Worm (Caenorhabditis elegans): Measurements from ENCODE around the gene F10G7.12.

F10G7.12 gene

ce11 chrII:4728687-4729086, 39.1 kb downstream of the F10G7.12 start:
- TF ChIP-seq attf-5 (GFP tag; optimal IDR thresholded peaks at IDR 0.05) (peak; percentile 17), zim-3 (tag; optimal IDR thresholded peaks at IDR 0.05) (no peak), rcor-1 (GFP tag; IDR thresholded peaks at IDR 0.05) (no peak), pha-4 (tag; optimal IDR thresholded peaks at IDR 0.05) (peak; percentile 40), hmg-1.2 (GFP tag; IDR thresholded peaks at IDR 0.05) (peak; percentile 53; the same call in 1 of the 2 replicates), ceh-91 (GFP tag; IDR thresholded peaks at IDR 0.05) (no peak), nhr-80 (tag; optimal IDR thresholded peaks at IDR 0.05) (peak; percentile 94), ama-1 (optimal IDR thresholded peaks at IDR 0.05) (no peak), ama-1 (GFP tag; optimal IDR thresholded peaks at IDR 0.05) (no peak), tlf-1 (GFP tag; optimal IDR thresholded peaks at IDR 0.05) (peak; percentile 8), ets-4 (GFP tag; optimal IDR thresholded peaks at IDR 0.05) (peak; percentile 50), lin-40 (tag; optimal IDR thresholded peaks at IDR 0.05) (peak; percentile 27), tbp1 (GFP tag; optimal IDR thresholded peaks at IDR 0.05) (peak; percentile 19), let-607 (tag; optimal IDR thresholded peaks at IDR 0.05) (peak in 1 of 2 experiments; percentile 54)

- TF ChIP-seq egl-18 (GFP tag; IDR thresholded peaks at IDR 0.05) (no peak), tbp1 (GFP tag; optimal IDR thresholded peaks at IDR 0.05) (no peak), F52B5.7 (tag; optimal IDR thresholded peaks at IDR 0.05) (no peak), nfya-2 (GFP tag; IDR thresholded peaks at IDR 0.05) (no peak), akir-1 (GFP tag; optimal IDR thresholded peaks at IDR 0.05) (no peak), mxl-1 (tag; optimal IDR thresholded peaks at IDR 0.05) (no peak), F33H1.4 (GFP tag; IDR thresholded peaks at IDR 0.05) (no peak), C06A6.2 (GFP tag; conservative IDR thresholded peaks at IDR 0.05) (no peak), madf-8 (GFP tag; conservative IDR thresholded peaks at IDR 0.05) (no peak)
Observed at ce11 chrII:4729733-4730132, 40.2 kb downstream of the F10G7.12 start, which contains the start of gene F41C3.7. Gene F41C3.7, plus strand, starts transcription at chrII:4730033.

- TF ChIP-seq madf-3 (GFP tag; IDR thresholded peaks at IDR 0.05) (no peak), lag-1 (GFP tag; IDR thresholded peaks at IDR 0.05) (no peak), nfyb-1 (GFP tag; IDR thresholded peaks at IDR 0.05) (no peak), F52B5.7 (tag; optimal IDR thresholded peaks at IDR 0.05) (no peak), K12H6.12 (tag; optimal IDR thresholded peaks at IDR 0.05) (no peak), Y95B8A.8 (GFP tag; IDR thresholded peaks at IDR 0.05) (no peak), B0336.3 (GFP tag; IDR thresholded peaks at IDR 0.05) (no peak), lsy-27 (tag; optimal IDR thresholded peaks at IDR 0.05; ENCODE audit: borderline replicate concordance, insufficient read depth) (no peak), hrde-1 (tag; optimal IDR thresholded peaks at IDR 0.05; ENCODE audit: borderline replicate concordance) (no peak), Y53F4B.3 (GFP tag; IDR thresholded peaks at IDR 0.05) (no peak), madf-6 (GFP tag; IDR thresholded peaks at IDR 0.05) (no peak), aptf-2 (GFP tag; conservative IDR thresholded peaks at IDR 0.05) (no peak), mes-4 (tag; optimal IDR thresholded peaks at IDR 0.05) (no peak), attf-3 (GFP tag; conservative IDR thresholded peaks at IDR 0.05) (no peak), nhr-179 (tag; optimal IDR thresholded peaks at IDR 0.05) (no peak), ceh-40 (GFP tag; IDR thresholded peaks at IDR 0.05) (no peak), akir-1 (GFP tag; optimal IDR thresholded peaks at IDR 0.05) (no peak), F39B2.1 (GFP tag; IDR thresholded peaks at IDR 0.05) (no peak)
Observed at ce11 chrII:4733848-4734247, 44.3 kb downstream of the F10G7.12 start, which contains the start of gene F41C3.11. Gene F41C3.11, minus strand, starts transcription at chrII:4733948.
